Fruit fly (Drosophila melanogaster): Measurements from ENCODE around the gene CG6738.

CG6738 gene

dm6 chr3R:23117683-23118470 is 18.5 kb downstream of the CG6738 start, which contains the start of the genes Rassf and CenB1A:
Gene Rassf, minus strand, starts transcription at chr3R:23117931.
Gene CenB1A, plus strand, starts transcription at chr3R:23118400.
- TF ChIP-seq CG15710 (tag; optimal IDR thresholded peaks at IDR 0.05): peak; percentile 23
- peak; percentile 53; the same call in 1 of the 3 replicates for TF ChIP-seq fd96Ca (GFP tag; IDR thresholded peaks at IDR 0.05)
- TF ChIP-seq D1 (tag; optimal IDR thresholded peaks at IDR 0.05): no peak
- TF ChIP-seq CG34367 (tag; optimal IDR thresholded peaks at IDR 0.05): peak; percentile 5
- TF ChIP-seq rn (GFP tag; IDR thresholded peaks at IDR 0.05): no peak
- no peak for TF ChIP-seq CG10348 (GFP tag; IDR thresholded peaks at IDR 0.05)
- peak; percentile 18; the same call in 1 of the 2 replicates for TF ChIP-seq CG32121 (GFP tag; IDR thresholded peaks at IDR 0.05)
- no peak for TF ChIP-seq Pif1A (GFP tag; optimal IDR thresholded peaks at IDR 0.05)
- peak; percentile 65; the same call in 2 of the 3 replicates for TF ChIP-seq CG4496 (GFP tag; IDR thresholded peaks at IDR 0.05)
- TF ChIP-seq EcR (GFP tag; optimal IDR thresholded peaks at IDR 0.05): no peak
- no peak for TF ChIP-seq Pif1B (GFP tag; optimal IDR thresholded peaks at IDR 0.05)
- no peak for TF ChIP-seq CG12605 (GFP tag; IDR thresholded peaks at IDR 0.05)
- no peak for TF ChIP-seq CG17806 (tag; optimal IDR thresholded peaks at IDR 0.05)
- peak; percentile 1 for TF ChIP-seq CG8159 (tag; optimal IDR thresholded peaks at IDR 0.05)
- TF ChIP-seq CG13204 (GFP tag; optimal IDR thresholded peaks at IDR 0.05): no peak

dm6 chr3R:23119873-23120272 is 20.5 kb downstream of the CG6738 start:
- peak; percentile 42 for TF ChIP-seq EcR (GFP tag; optimal IDR thresholded peaks at IDR 0.05)
- TF ChIP-seq CG13204 (GFP tag; optimal IDR thresholded peaks at IDR 0.05): no peak

dm6 chr3R:23120933-23121332 is 21.6 kb downstream of the CG6738 start:
- TF ChIP-seq CG8301 (tag; optimal IDR thresholded peaks at IDR 0.05): no peak
- no peak for TF ChIP-seq CG32121 (GFP tag; IDR thresholded peaks at IDR 0.05)
- no peak for TF ChIP-seq CG12605 (GFP tag; IDR thresholded peaks at IDR 0.05)
- no peak for TF ChIP-seq fd96Ca (GFP tag; IDR thresholded peaks at IDR 0.05)
- no peak for TF ChIP-seq Pif1A (GFP tag; optimal IDR thresholded peaks at IDR 0.05)
- TF ChIP-seq Snoo (tag; optimal IDR thresholded peaks at IDR 0.05): no peak
- TF ChIP-seq CG34367 (tag; optimal IDR thresholded peaks at IDR 0.05): no peak
- TF ChIP-seq CG9948 (tag; optimal IDR thresholded peaks at IDR 0.05): no peak
- no peak for TF ChIP-seq CG15710 (tag; optimal IDR thresholded peaks at IDR 0.05)
- TF ChIP-seq CG13204 (GFP tag; optimal IDR thresholded peaks at IDR 0.05): no peak
- TF ChIP-seq Ets98B (GFP tag; IDR thresholded peaks at IDR 0.05): no peak
- no peak for TF ChIP-seq Pif1B (GFP tag; optimal IDR thresholded peaks at IDR 0.05)

dm6 chr3R:23126241-23127022 is 27.1 kb downstream of the CG6738 start, which contains the start of gene CG31365:
Gene CG31365, minus strand, starts transcription at chr3R:23126422.
- TF ChIP-seq Ets98B (GFP tag; IDR thresholded peaks at IDR 0.05): no peak

dm6 chr3R:23127796-23128195 is 28.5 kb downstream of the CG6738 start, which contains the start of gene CG31457:
Gene CG31457, minus strand, starts transcription at chr3R:23127981.
- TF ChIP-seq fd96Ca (GFP tag; IDR thresholded peaks at IDR 0.05): no peak

dm6 chr3R:23129617-23130016 is 30.3 kb downstream of the CG6738 start:
- TF ChIP-seq CG4496 (GFP tag; IDR thresholded peaks at IDR 0.05) (no peak), gl (tag; optimal IDR thresholded peaks at IDR 0.05) (no peak)

dm6 chr3R:23130181-23130580 is 30.8 kb downstream of the CG6738 start:
- TF ChIP-seq EcR (GFP tag; optimal IDR thresholded peaks at IDR 0.05): no peak

- 0 out of 3 replicates have a peak, but pooled peaks have one; percentile 8 for TF ChIP-seq fd96Ca (GFP tag; IDR thresholded peaks at IDR 0.05)
- no peak for TF ChIP-seq Pif1A (GFP tag; optimal IDR thresholded peaks at IDR 0.05)
Measured at dm6 chr3R:23130884-23131283, 31.6 kb downstream of the CG6738 start.
